Worm (Caenorhabditis elegans): ENCODE results near the gene spe-41.

- TF ChIP-seq ceh-40 (GFP tag; IDR thresholded peaks at IDR 0.05) (no peak), gei-17 (GFP tag; optimal IDR thresholded peaks at IDR 0.05) (no peak), unc-130 (GFP tag; optimal IDR thresholded peaks at IDR 0.05) (no peak), hlh-12 (tag; optimal IDR thresholded peaks at IDR 0.05) (no peak), F10E7.11 (tag; optimal IDR thresholded peaks at IDR 0.05) (no peak), ztf-25 (GFP tag; IDR thresholded peaks at IDR 0.05) (no peak), mcd-1 (GFP tag; IDR thresholded peaks at IDR 0.05) (peak; percentile 71), ztf-3 (GFP tag; optimal IDR thresholded peaks at IDR 0.05) (no peak), dpff-1 (tag; optimal IDR thresholded peaks at IDR 0.05) (no peak), pbrm-1 (GFP tag; IDR thresholded peaks at IDR 0.05) (peak; percentile 57; the same call in 1 of the 2 replicates), pha-4 (tag; optimal IDR thresholded peaks at IDR 0.05) (no peak), Y67H2A.10 (GFP tag; conservative IDR thresholded peaks at IDR 0.05) (no peak), Y53G8AR.9 (GFP tag; conservative IDR thresholded peaks at IDR 0.05) (no peak)
Observed at ce11 chrIII:3390144-3390543, 53.9 kb downstream of the spe-41 start.

Data from whole organism, young adult.